Fruit fly (Drosophila melanogaster): ENCODE data around the gene Nup93-2.

Gene Nup93-2

DNA sequence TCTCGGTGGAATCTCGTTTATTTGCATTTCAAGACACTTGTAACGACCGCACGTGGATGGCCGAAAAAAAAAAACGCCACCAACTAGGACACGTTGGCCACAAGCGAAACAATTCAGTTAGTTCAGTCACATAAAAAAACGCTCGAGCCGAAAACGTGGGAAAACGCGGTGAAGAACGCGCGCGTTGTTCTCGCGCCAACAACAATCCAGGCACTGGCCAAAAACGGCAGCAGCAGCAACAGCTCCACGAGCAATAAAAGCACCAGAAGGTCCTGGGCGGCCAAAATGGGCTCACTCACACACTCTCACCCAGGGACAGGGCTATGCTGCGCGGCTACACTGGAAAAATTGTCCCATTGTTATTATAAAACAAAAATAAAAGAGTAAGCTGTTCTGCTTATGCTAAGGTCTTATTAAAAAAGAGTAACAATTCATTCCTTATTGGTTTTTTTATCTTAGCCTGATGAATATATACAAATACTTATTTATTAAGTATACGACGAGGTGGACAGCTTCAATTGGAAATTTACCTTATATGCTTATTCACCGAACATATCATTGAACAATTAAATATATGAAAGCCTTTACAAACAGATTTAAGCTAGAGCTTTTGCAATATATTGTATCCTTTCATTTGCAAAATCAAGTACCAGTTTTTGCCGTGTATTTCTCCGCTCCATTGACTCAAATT lies 22.8 kb downstream of the Nup93-2 start, which contains the start of gene btsz (continued):
- TF ChIP-seq Sox102F (GFP tag; optimal IDR thresholded peaks at IDR 0.05), result peak; percentile 33
- no peak for TF ChIP-seq pho (GFP tag; optimal IDR thresholded peaks at IDR 0.05)
- TF ChIP-seq CG13296 (GFP tag; optimal IDR thresholded peaks at IDR 0.05), result peak; percentile 64
- no peak for TF ChIP-seq Ssrp (tag; optimal IDR thresholded peaks at IDR 0.05)
- TF ChIP-seq CG4854 (GFP tag; optimal IDR thresholded peaks at IDR 0.05), result no peak
- TF ChIP-seq bbx (GFP tag; IDR thresholded peaks at IDR 0.05; ENCODE audit: partially characterized antibody), result no peak
- no peak for TF ChIP-seq pb (GFP tag; optimal IDR thresholded peaks at IDR 0.05)
- peak; percentile 18 for TF ChIP-seq Med (GFP tag)
- no peak for TF ChIP-seq Bdp1 (GFP tag; optimal IDR thresholded peaks at IDR 0.05)
- no peak for TF ChIP-seq CG3163 (GFP tag; optimal IDR thresholded peaks at IDR 0.05)
- TF ChIP-seq CG2116 (GFP tag; optimal IDR thresholded peaks at IDR 0.05), result peak; percentile 1
- TF ChIP-seq gem (tag; optimal IDR thresholded peaks at IDR 0.05), result peak; percentile 67
- TF ChIP-seq CG17912 (GFP tag; optimal IDR thresholded peaks at IDR 0.05), result no peak
- peak; percentile 53 for TF ChIP-seq sens (GFP tag)
- peak; percentile 78 for TF ChIP-seq CG16779 (GFP tag; IDR thresholded peaks at IDR 0.05)
- peak; percentile 14 for TF ChIP-seq NfI (GFP tag; optimal IDR thresholded peaks at IDR 0.05)
- TF ChIP-seq kay (GFP tag; optimal IDR thresholded peaks at IDR 0.05), result no peak
- no peak for TF ChIP-seq pfk (GFP tag; optimal IDR thresholded peaks at IDR 0.05)
- no peak for TF ChIP-seq Tbp (GFP tag; optimal IDR thresholded peaks at IDR 0.05)
- TF ChIP-seq CG12071 (GFP tag; optimal IDR thresholded peaks at IDR 0.05), result no peak
- TF ChIP-seq Meics (GFP tag; optimal IDR thresholded peaks at IDR 0.05), result peak; percentile 79
- peak in 1 of 2 experiments; percentile 24 for TF ChIP-seq Pdp1 (GFP tag; optimal IDR thresholded peaks at IDR 0.05)
- TF ChIP-seq Usf (GFP tag; optimal IDR thresholded peaks at IDR 0.05), result no peak
- TF ChIP-seq abd-A (tag; optimal IDR thresholded peaks at IDR 0.05), result peak; percentile 32
- peak; percentile 77 for TF ChIP-seq Hmr (GFP tag; optimal IDR thresholded peaks at IDR 0.05)
- TF ChIP-seq Nf-YC (tag; optimal IDR thresholded peaks at IDR 0.05), result peak; percentile 48
- no peak for TF ChIP-seq sr (GFP tag; IDR thresholded peaks at IDR 0.05)
- no peak for TF ChIP-seq maf-S (GFP tag; optimal IDR thresholded peaks at IDR 0.05)
- TF ChIP-seq wor (GFP tag; IDR thresholded peaks at IDR 0.05), result no peak
- no peak for TF ChIP-seq CG16863 (GFP tag; optimal IDR thresholded peaks at IDR 0.05)
- TF ChIP-seq bowl (GFP tag; IDR thresholded peaks at IDR 0.05), result no peak
- TF ChIP-seq luna (GFP tag; optimal IDR thresholded peaks at IDR 0.05), result no peak
- TF ChIP-seq CG31224 (GFP tag; IDR thresholded peaks at IDR 0.05), result no peak
- no peak for TF ChIP-seq Kr (GFP tag; optimal IDR thresholded peaks at IDR 0.05)
- TF ChIP-seq CG16813 (GFP tag; IDR thresholded peaks at IDR 0.05; ENCODE audit: partially characterized antibody), result no peak
- TF ChIP-seq wdn (GFP tag; IDR thresholded peaks at IDR 0.05), result no peak
- peak; percentile 40 for TF ChIP-seq CG12391 (tag; optimal IDR thresholded peaks at IDR 0.05)
- no peak for TF ChIP-seq CG30431 (GFP tag; optimal IDR thresholded peaks at IDR 0.05)
- peak; percentile 59 for TF ChIP-seq CoRest (tag; optimal IDR thresholded peaks at IDR 0.05)
- no peak for TF ChIP-seq Xrp1 (GFP tag; IDR thresholded peaks at IDR 0.05)
- TF ChIP-seq Spps (tag; optimal IDR thresholded peaks at IDR 0.05), result no peak
- TF ChIP-seq Atf6 (GFP tag; IDR thresholded peaks at IDR 0.05), result 0 out of 2 replicates have a peak, but pooled peaks have one; percentile 16
- TF ChIP-seq CG18599 (GFP tag; optimal IDR thresholded peaks at IDR 0.05), result peak; percentile 78
- TF ChIP-seq CG12659 (GFP tag; optimal IDR thresholded peaks at IDR 0.05), result peak; percentile 47
- peak; percentile 17 for TF ChIP-seq Dip3 (GFP tag; optimal IDR thresholded peaks at IDR 0.05)
- peak; percentile 75 for TF ChIP-seq lab (GFP tag; optimal IDR thresholded peaks at IDR 0.05)
- no peak for TF ChIP-seq esg (GFP tag; conservative IDR thresholded peaks at IDR 0.05)
- TF ChIP-seq crp (GFP tag; optimal IDR thresholded peaks at IDR 0.05), result no peak
- TF ChIP-seq CG17361 (GFP tag; IDR thresholded peaks at IDR 0.05), result peak; percentile 69; the same call in 2 of the 3 replicates
- 0 out of 3 replicates have a peak, but pooled peaks have one; percentile 7 for TF ChIP-seq CG11695 (GFP tag; IDR thresholded peaks at IDR 0.05)

Measured in whole organism, embryonic.